Worm (Caenorhabditis elegans) whole organism, midembryonic: ENCODE results near the gene Y97E10AR.1.

Experiments
- T22C8.4 ChIP-seq: fragments of 200-800 bp; sonication (Bioruptor generic); IDR thresholded peaks from 2 replicates; pipeline ENCODE4 v1.3.6; 2022; ENCODE audit warnings: missing genetic modification characterization, missing compliant biosample characterization
- cog-1 ChIP-seq: sonication (generic microtip); optimal IDR thresholded peaks from 2 replicates; lab custom pipeline; 2016; ENCODE audit warnings: missing genetic modification characterization, missing compliant biosample characterization
- flt-1 ChIP-seq: fragments of 200-800 bp; sonication (Bioruptor generic); IDR thresholded peaks from 2 replicates; pipeline ENCODE4 v1.3.6; 2022; ENCODE audit warnings: missing genetic modification characterization, missing compliant biosample characterization
- klf-2 ChIP-seq: fragments of 200-800 bp; sonication (Bioruptor generic); conservative IDR thresholded peaks from 2 replicates; pipeline ENCODE4 v1.3.6; 2022; ENCODE audit warnings: missing genetic modification reagents, missing genetic modification characterization, missing compliant biosample characterization
- med-1 ChIP-seq: sonication (generic microtip); optimal IDR thresholded peaks from 2 replicates; lab custom pipeline; 2017; ENCODE audit warnings: missing genetic modification characterization, mild to moderate bottlenecking, missing compliant biosample characterization, antibody characterized with exemption, missing genetic modification reagents; ENCODE audit not compliant: insufficient read depth
- ref-1 ChIP-seq: fragments of 200-800 bp; sonication (Bioruptor generic); conservative IDR thresholded peaks from 2 replicates; pipeline ENCODE4 v1.3.6; 2022; ENCODE audit warnings: missing genetic modification reagents, missing genetic modification characterization, missing compliant biosample characterization
- tab-1 ChIP-seq: fragments of 200-800 bp; sonication (Bioruptor generic); IDR thresholded peaks from 2 replicates; pipeline ENCODE4 v1.3.6; 2022; ENCODE audit warnings: missing genetic modification characterization, missing compliant biosample characterization
- ztf-23 ChIP-seq: fragments of 200-800 bp; sonication (Bioruptor generic); IDR thresholded peaks from 2 replicates; pipeline ENCODE4 v1.3.6; 2022; ENCODE audit warnings: missing genetic modification reagents, missing genetic modification characterization, missing compliant biosample characterization
- ztf-29 ChIP-seq: fragments of 200-800 bp; sonication (Bioruptor generic); IDR thresholded peaks from 2 replicates; pipeline ENCODE4 v1.3.6; 2022; ENCODE audit warnings: missing genetic modification reagents, missing genetic modification characterization, missing compliant biosample characterization

Y97E10AR.1 gene

DNA sequence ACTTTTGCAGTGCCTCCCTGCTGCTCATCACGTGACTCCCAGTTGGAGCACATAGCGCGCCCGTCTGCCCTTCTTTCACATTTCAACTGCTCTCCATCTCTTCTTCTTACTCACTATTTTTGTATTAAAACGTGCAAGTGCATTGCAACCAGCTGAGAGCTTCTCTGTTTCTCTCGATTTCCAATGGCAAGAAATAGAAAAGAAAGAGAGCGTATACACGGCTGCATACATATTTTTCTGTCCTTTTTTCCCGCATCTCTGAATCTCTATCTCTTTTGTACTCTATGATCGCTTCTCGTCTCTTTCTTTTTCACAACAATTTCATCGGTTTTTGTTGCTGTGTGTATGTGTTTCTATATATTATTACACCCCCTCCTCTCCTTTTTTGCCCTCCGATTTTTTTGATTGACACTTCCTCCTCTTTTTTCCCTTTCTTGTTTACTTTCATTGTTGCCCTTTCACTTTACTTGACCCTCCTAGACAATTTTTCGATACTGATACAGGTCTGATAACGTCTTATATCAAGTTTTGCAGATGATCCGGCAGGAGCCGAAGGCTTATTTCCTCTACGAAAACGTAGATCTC is at the start of gene Y97E10AR.1:
TSS of gene Y97E10AR.1 (plus strand) at position 535 of the 585 bp plus-strand sequence.
- no peak for TF ChIP-seq tab-1 (GFP tag; lab: Robert Waterston, UW)
- peak; percentile 72 for TF ChIP-seq cog-1 (tag; lab: Kevin White, UChicago)
- peak; percentile 5; the same call in 1 of the 2 replicates for TF ChIP-seq ztf-23 (GFP tag; lab: Robert Waterston, UW)
- no peak for TF ChIP-seq med-1
- TF ChIP-seq T22C8.4 (GFP tag; lab: Robert Waterston, UW) = no peak
- TF ChIP-seq flt-1 (GFP tag; lab: Robert Waterston, UW) = no peak
- no peak for TF ChIP-seq klf-2 (GFP tag; lab: Robert Waterston, UW)

DNA sequence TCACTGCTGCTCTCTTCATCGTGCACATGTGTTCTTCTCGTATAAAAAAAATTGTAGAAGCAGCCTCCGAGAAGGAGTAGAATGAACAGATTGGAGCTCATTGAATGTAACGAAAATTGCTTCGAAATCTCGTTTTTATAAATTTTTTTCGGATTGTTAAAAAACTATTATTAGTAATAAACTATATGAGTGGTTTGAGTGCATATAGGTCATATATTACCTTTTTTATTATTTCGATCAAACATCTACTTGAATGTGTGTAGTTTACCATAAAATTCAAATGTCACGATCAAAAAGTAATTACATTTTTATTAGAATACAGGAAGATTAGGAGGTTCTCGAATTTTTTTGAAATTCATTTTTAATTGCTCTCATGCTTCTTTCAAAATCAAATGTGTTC is 48.4 kb upstream of the Y97E10AR.1 start, which contains the start of gene clec-216:
TSS of gene clec-216 (minus strand) at position 101 of the 400 bp plus-strand sequence.
- TF ChIP-seq ztf-29 = no peak
- TF ChIP-seq tab-1 (GFP tag; lab: Robert Waterston, UW) = no peak
- no peak for TF ChIP-seq med-1
- no peak for TF ChIP-seq klf-2 (GFP tag; lab: Robert Waterston, UW)
- TF ChIP-seq ref-1 (GFP tag; lab: Robert Waterston, UW) = no peak
- no peak for TF ChIP-seq flt-1 (GFP tag; lab: Robert Waterston, UW)
- no peak for TF ChIP-seq ztf-23 (GFP tag; lab: Robert Waterston, UW)
- TF ChIP-seq T22C8.4 (GFP tag; lab: Robert Waterston, UW) = no peak
- TF ChIP-seq cog-1 (tag; lab: Kevin White, UChicago) = no peak

DNA sequence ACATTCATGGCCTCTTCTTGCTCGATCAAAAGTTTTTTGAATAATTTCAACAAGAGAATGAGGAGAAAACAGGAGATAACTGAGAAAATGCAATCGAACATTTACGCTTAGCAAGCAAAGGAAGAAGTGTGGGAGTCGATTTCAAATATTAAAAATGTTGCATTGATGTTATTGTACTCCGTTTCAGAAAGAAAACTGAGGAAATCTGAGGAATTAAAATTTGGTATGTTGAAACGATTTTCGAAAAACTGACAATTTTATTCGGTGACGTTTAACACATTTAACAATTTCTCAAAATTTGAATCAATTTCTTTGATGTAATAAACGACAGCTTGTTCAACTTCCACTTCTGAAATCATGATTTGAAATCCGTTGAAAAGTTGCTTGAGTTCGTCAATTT is 46.7 kb upstream of the Y97E10AR.1 start, which contains the start of gene F26D11.13:
TSS of gene F26D11.13 (minus strand) at position 101 of the 400 bp plus-strand sequence.
- no peak for TF ChIP-seq T22C8.4 (GFP tag; lab: Robert Waterston, UW)
- no peak for TF ChIP-seq ref-1 (GFP tag; lab: Robert Waterston, UW)
- no peak for TF ChIP-seq ztf-29
- TF ChIP-seq flt-1 (GFP tag; lab: Robert Waterston, UW) = no peak
- TF ChIP-seq med-1 = no peak
- TF ChIP-seq tab-1 (GFP tag; lab: Robert Waterston, UW) = no peak
- TF ChIP-seq ztf-23 (GFP tag; lab: Robert Waterston, UW) = no peak
- TF ChIP-seq cog-1 (tag; lab: Kevin White, UChicago) = no peak
- TF ChIP-seq klf-2 (GFP tag; lab: Robert Waterston, UW) = no peak

DNA sequence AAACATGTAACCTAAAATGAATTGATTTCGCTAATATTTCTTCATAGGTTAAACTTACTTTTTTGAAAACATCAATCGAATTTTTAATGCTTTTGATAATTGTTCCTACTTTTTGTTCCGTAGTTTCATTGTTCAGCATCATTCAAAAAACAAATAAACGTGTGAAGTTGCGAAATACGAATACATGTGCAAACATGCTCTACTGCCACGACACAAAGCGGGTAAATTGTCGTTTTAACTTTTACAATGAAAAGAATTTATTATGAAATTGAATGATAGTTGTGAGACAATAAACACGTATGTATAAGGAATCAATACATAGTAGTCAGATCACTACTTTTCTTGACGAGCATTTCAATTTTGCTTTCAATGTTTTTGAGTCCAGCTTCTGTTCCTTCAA is 46.1 kb upstream of the Y97E10AR.1 start, which contains the start of gene F26D11.12:
TSS of gene F26D11.12 (minus strand) at position 145 of the 400 bp plus-strand sequence.
- TF ChIP-seq klf-2 (GFP tag; lab: Robert Waterston, UW) (no peak), tab-1 (GFP tag; lab: Robert Waterston, UW) (no peak), T22C8.4 (GFP tag; lab: Robert Waterston, UW) (no peak), med-1 (no peak), cog-1 (tag; lab: Kevin White, UChicago) (no peak), ref-1 (GFP tag; lab: Robert Waterston, UW) (no peak), flt-1 (GFP tag; lab: Robert Waterston, UW) (no peak), ztf-23 (GFP tag; lab: Robert Waterston, UW) (no peak), ztf-29 (no peak)

- TF ChIP-seq ztf-29 (no peak), med-1 (no peak), flt-1 (GFP tag; lab: Robert Waterston, UW) (no peak), ref-1 (GFP tag; lab: Robert Waterston, UW) (no peak), cog-1 (tag; lab: Kevin White, UChicago) (no peak), tab-1 (GFP tag; lab: Robert Waterston, UW) (no peak), ztf-23 (GFP tag; lab: Robert Waterston, UW) (no peak), klf-2 (GFP tag; lab: Robert Waterston, UW) (no peak), T22C8.4 (GFP tag; lab: Robert Waterston, UW) (no peak)
These were observed 45.0 kb upstream of the Y97E10AR.1 start, which contains the start of gene pals-34 for ce11 chrV:7956218-7956617. pals-34 (minus strand) TSS chrV:7956497.

ce11 chrV:7958740-7959320 is 42.4 kb upstream of the Y97E10AR.1 start, which contains the start of the genes clec-217 and F26D11.2:
clec-217 (minus strand) TSS chrV:7958840.
F26D11.2 (plus strand) TSS chrV:7959270.
- TF ChIP-seq T22C8.4 (GFP tag; lab: Robert Waterston, UW) = no peak
- no peak for TF ChIP-seq klf-2 (GFP tag; lab: Robert Waterston, UW)
- TF ChIP-seq cog-1 (tag; lab: Kevin White, UChicago) = no peak
- no peak for TF ChIP-seq ztf-23 (GFP tag; lab: Robert Waterston, UW)
- TF ChIP-seq med-1 = no peak
- no peak for TF ChIP-seq ref-1 (GFP tag; lab: Robert Waterston, UW)
- no peak for TF ChIP-seq ztf-29

- no peak for TF ChIP-seq cog-1 (tag; lab: Kevin White, UChicago)
- no peak for TF ChIP-seq klf-2 (GFP tag; lab: Robert Waterston, UW)
- TF ChIP-seq med-1 = no peak
- TF ChIP-seq tab-1 (GFP tag; lab: Robert Waterston, UW) = no peak
- TF ChIP-seq T22C8.4 (GFP tag; lab: Robert Waterston, UW) = no peak
- no peak for TF ChIP-seq ztf-29
- no peak for TF ChIP-seq ref-1 (GFP tag; lab: Robert Waterston, UW)
- no peak for TF ChIP-seq ztf-23 (GFP tag; lab: Robert Waterston, UW)
- TF ChIP-seq flt-1 (GFP tag; lab: Robert Waterston, UW) = no peak
These were observed 36.8 kb upstream of the Y97E10AR.1 start for ce11 chrV:7964429-7964828.

ce11 chrV:7969107-7969506 is 32.2 kb upstream of the Y97E10AR.1 start, which contains the start of gene che-7:
che-7 (minus strand) TSS chrV:7969207.
- no peak for TF ChIP-seq flt-1 (GFP tag; lab: Robert Waterston, UW)
- TF ChIP-seq cog-1 (tag; lab: Kevin White, UChicago) = no peak
- peak; percentile 39; the same call in 1 of the 2 replicates for TF ChIP-seq T22C8.4 (GFP tag; lab: Robert Waterston, UW)
- no peak for TF ChIP-seq ztf-29

- no peak for TF ChIP-seq flt-1 (GFP tag; lab: Robert Waterston, UW)
- TF ChIP-seq ref-1 (GFP tag; lab: Robert Waterston, UW) = no peak
- no peak for TF ChIP-seq T22C8.4 (GFP tag; lab: Robert Waterston, UW)
- TF ChIP-seq tab-1 (GFP tag; lab: Robert Waterston, UW) = no peak
- no peak for TF ChIP-seq cog-1 (tag; lab: Kevin White, UChicago)
- TF ChIP-seq klf-2 (GFP tag; lab: Robert Waterston, UW) = no peak
- no peak for TF ChIP-seq med-1
- TF ChIP-seq ztf-29 = no peak
- TF ChIP-seq ztf-23 (GFP tag; lab: Robert Waterston, UW) = no peak
These were observed 30.7 kb upstream of the Y97E10AR.1 start for ce11 chrV:7970519-7970918.
